Worm (Caenorhabditis elegans) whole organism, L2 larva: ENCODE data around the gene aps-2.

Experiments
- C34F6.9 ChIP-seq: fragments of 150-350 bp; optimal IDR thresholded peaks from 2 replicates; lab custom pipeline; 2014; ENCODE audit warnings: missing biosample characterization, missing genetic modification characterization
- F13H6.1 ChIP-seq: sonication (generic microtip); optimal IDR thresholded peaks from 2 replicates; lab custom pipeline; 2016; ENCODE audit warnings: missing genetic modification characterization, missing compliant biosample characterization
- Y55F3AM.14 ChIP-seq: fragments of 200-800 bp; sonication (Bioruptor generic); optimal IDR thresholded peaks from 2 replicates; lab custom pipeline; 2018; ENCODE audit warnings: mild to moderate bottlenecking, missing genetic modification characterization, missing compliant biosample characterization
- ZK546.5 ChIP-seq: sonication (generic microtip); optimal IDR thresholded peaks from 2 replicates; lab custom pipeline; 2017; ENCODE audit warnings: missing biosample characterization, missing genetic modification characterization
- alr-1 ChIP-seq: fragments of 150-350 bp; optimal IDR thresholded peaks from 2 replicates; lab custom pipeline; 2014; ENCODE audit warnings: missing biosample characterization, missing genetic modification characterization
- ama-1 ChIP-seq: fragments of 150-350 bp; optimal IDR thresholded peaks from 2 replicates; lab custom pipeline; 2018; ENCODE audit warnings: inconsistent platforms
- blmp-1 ChIP-seq: sonication (generic microtip); optimal IDR thresholded peaks from 2 replicates; lab custom pipeline; 2017; ENCODE audit warnings: missing genetic modification characterization, mild to moderate bottlenecking, missing compliant biosample characterization, antibody characterized with exemption, moderate library complexity; ENCODE audit not compliant: insufficient read depth
- ceh-16 ChIP-seq: fragments of 150-350 bp; optimal IDR thresholded peaks from 2 replicates; lab custom pipeline; 2014; ENCODE audit warnings: missing biosample characterization, missing genetic modification characterization
- ceh-82 ChIP-seq: fragments of 150-350 bp; optimal IDR thresholded peaks from 2 replicates; lab custom pipeline; 2014; ENCODE audit warnings: missing biosample characterization, missing genetic modification characterization
- crh-2 ChIP-seq: sonication (generic microtip); optimal IDR thresholded peaks from 2 replicates; lab custom pipeline; 2017; ENCODE audit warnings: missing biosample characterization, missing genetic modification characterization
- dmd-4 ChIP-seq: sonication (generic microtip); optimal IDR thresholded peaks from 2 replicates; lab custom pipeline; 2017; ENCODE audit warnings: missing biosample characterization, missing genetic modification characterization
- egl-27 ChIP-seq: sonication (generic microtip); optimal IDR thresholded peaks from 3 replicates; lab custom pipeline; 2017; ENCODE audit warnings: missing biosample characterization, missing genetic modification reagents, missing genetic modification characterization
- elt-1 ChIP-seq: fragments of 150-350 bp; optimal IDR thresholded peaks from 2 replicates; lab custom pipeline; 2014; ENCODE audit warnings: missing biosample characterization, missing genetic modification characterization
- fos-1 ChIP-seq: fragments of 150-350 bp; optimal IDR thresholded peaks from 2 replicates; lab custom pipeline; 2014; ENCODE audit warnings: missing biosample characterization, missing genetic modification characterization
- lin-11 ChIP-seq: fragments of 150-350 bp; sonication (generic microtip); optimal IDR thresholded peaks from 2 replicates; lab custom pipeline; 2014; ENCODE audit warnings: missing biosample characterization, missing genetic modification characterization, inconsistent platforms, mixed read lengths
- lin-13 ChIP-seq: fragments of 150-350 bp; optimal IDR thresholded peaks from 2 replicates; lab custom pipeline; 2014; ENCODE audit warnings: missing biosample characterization, missing genetic modification reagents, missing genetic modification characterization
- lin-39 ChIP-seq: fragments of 150-350 bp; optimal IDR thresholded peaks from 2 replicates; lab custom pipeline; 2014; ENCODE audit warnings: missing biosample characterization, missing genetic modification reagents, missing genetic modification characterization
- lsy-2 ChIP-seq, 2 experiments: fragments of 150-350 bp in 1 of 2; sonication (generic microtip) in 1 of 2; optimal IDR thresholded peaks; 2 replicates each; lab custom pipeline; 2014 to 2017; ENCODE audit warnings: missing biosample characterization in 2 of 2, missing genetic modification characterization in 2 of 2
- mab-5 ChIP-seq: fragments of 150-350 bp; optimal IDR thresholded peaks from 2 replicates; lab custom pipeline; 2014; ENCODE audit warnings: missing biosample characterization, missing genetic modification characterization
- mdl-1 ChIP-seq, 2 experiments: fragments of 150-350 bp in 1 of 2; sonication (generic microtip) in 1 of 2; optimal IDR thresholded peaks; 2 replicates each; lab custom pipeline; 2017; ENCODE audit warnings: missing biosample characterization in 2 of 2, missing genetic modification characterization in 2 of 2
- nhr-10 ChIP-seq: sonication (generic microtip); optimal IDR thresholded peaks from 2 replicates; lab custom pipeline; 2017; ENCODE audit warnings: missing biosample characterization, missing genetic modification characterization
- nhr-129 ChIP-seq: fragments of 150-350 bp; optimal IDR thresholded peaks from 2 replicates; lab custom pipeline; 2014; ENCODE audit warnings: missing biosample characterization, missing genetic modification characterization
- nhr-21 ChIP-seq: fragments of 150-350 bp; optimal IDR thresholded peaks from 2 replicates; lab custom pipeline; 2014; ENCODE audit warnings: missing biosample characterization, missing genetic modification characterization
- nhr-237 ChIP-seq: fragments of 150-350 bp; optimal IDR thresholded peaks from 2 replicates; lab custom pipeline; 2014; ENCODE audit warnings: missing biosample characterization, missing genetic modification characterization
- nhr-25 ChIP-seq: fragments of 150-350 bp; sonication (generic microtip); optimal IDR thresholded peaks from 3 replicates; lab custom pipeline; 2014; ENCODE audit warnings: missing biosample characterization, missing genetic modification characterization
- nhr-6 ChIP-seq: fragments of 150-350 bp; optimal IDR thresholded peaks from 2 replicates; lab custom pipeline; 2014; ENCODE audit warnings: missing biosample characterization, missing genetic modification characterization
- nhr-77 ChIP-seq: fragments of 150-350 bp; optimal IDR thresholded peaks from 2 replicates; lab custom pipeline; 2014; ENCODE audit warnings: missing biosample characterization, missing genetic modification characterization
- sem-4 ChIP-seq: fragments of 150-350 bp; optimal IDR thresholded peaks from 2 replicates; lab custom pipeline; 2014; ENCODE audit warnings: missing biosample characterization, missing genetic modification reagents, missing genetic modification characterization
- skn-1 ChIP-seq: sonication (generic microtip); optimal IDR thresholded peaks from 2 replicates; lab custom pipeline; 2017; ENCODE audit warnings: missing biosample characterization, missing genetic modification characterization
- sma-3 ChIP-seq: sonication (generic microtip); optimal IDR thresholded peaks from 2 replicates; lab custom pipeline; 2016; ENCODE audit warnings: missing genetic modification reagents, missing genetic modification characterization, missing compliant biosample characterization
- sma-9 ChIP-seq, 2 experiments: fragments of 150-350 bp in 1 of 2; sonication (generic microtip) in 1 of 2; optimal IDR thresholded peaks; 2 replicates each; lab custom pipeline; 2014 to 2016; ENCODE audit warnings: missing genetic modification characterization in 2 of 2, mild to moderate bottlenecking in 1 of 2, missing biosample characterization in 1 of 2, missing compliant biosample characterization in 1 of 2, missing genetic modification reagents in 1 of 2, moderate library complexity in 1 of 2
- snpc-4 ChIP-seq: fragments of 150-350 bp; optimal IDR thresholded peaks from 2 replicates; lab custom pipeline; 2014; ENCODE audit warnings: missing biosample characterization, missing genetic modification characterization
- unc-39 ChIP-seq: fragments of 150-350 bp; optimal IDR thresholded peaks from 2 replicates; lab custom pipeline; 2014; ENCODE audit warnings: missing biosample characterization, missing genetic modification characterization
- unc-55 ChIP-seq: fragments of 150-350 bp; sonication (generic microtip); optimal IDR thresholded peaks from 3 replicates; lab custom pipeline; 2014; ENCODE audit warnings: missing biosample characterization, missing genetic modification reagents, missing genetic modification characterization
- ztf-4 ChIP-seq: fragments of 150-350 bp; optimal IDR thresholded peaks from 2 replicates; lab custom pipeline; 2014; ENCODE audit warnings: missing biosample characterization, missing genetic modification characterization

Gene aps-2

DNA sequence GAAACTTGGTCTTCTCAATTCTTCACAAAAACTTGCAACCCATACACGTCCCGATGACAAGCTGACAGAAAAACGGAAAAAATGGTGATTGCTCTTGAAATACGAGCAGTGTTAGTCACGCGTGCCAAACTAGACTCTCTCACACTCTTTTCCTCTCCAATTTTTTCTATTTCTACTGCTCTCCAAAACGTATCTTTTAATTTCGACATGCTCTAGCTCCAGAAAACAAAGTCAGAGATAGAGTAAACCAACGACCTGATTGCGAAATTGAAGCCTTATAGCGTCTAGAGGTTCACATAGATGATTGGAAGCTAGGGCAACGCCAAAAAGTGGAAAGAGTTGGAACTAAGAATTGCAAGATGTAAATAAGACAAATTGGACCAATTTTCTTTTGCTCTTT is 32.3 kb downstream of the aps-2 start:
- peak; percentile 65 for TF ChIP-seq nhr-129 (tag; lab: Kevin White, UChicago)
- TF ChIP-seq nhr-25 (tag; lab: Kevin White, UChicago), result no peak
- peak; percentile 47 for TF ChIP-seq C34F6.9 (tag; lab: Kevin White, UChicago)

DNA sequence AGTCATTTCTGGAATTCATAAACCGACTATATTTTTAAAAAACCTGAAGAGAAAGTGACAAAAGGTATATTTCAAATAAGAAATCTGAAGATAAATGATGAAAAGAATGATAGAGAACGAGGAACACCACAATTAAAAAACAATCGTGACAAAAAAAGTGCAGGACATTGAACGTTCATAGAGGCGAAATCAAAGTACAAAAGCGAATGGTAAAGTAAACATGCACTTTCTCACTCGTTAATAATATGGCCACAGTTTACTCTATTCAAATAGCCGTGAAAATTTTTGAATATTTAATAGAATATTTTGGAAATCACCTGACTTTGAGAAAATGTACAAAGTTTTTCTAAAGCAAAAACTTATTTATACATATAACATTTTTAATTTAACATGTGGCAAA is 34.1 kb downstream of the aps-2 start, which contains the start of gene F46H6.5:
F46H6.5 (minus strand) TSS at position 10 of the 400 bp plus-strand sequence.
- TF ChIP-seq lin-11 (tag; lab: Kevin White, UChicago), result no peak
- TF ChIP-seq nhr-6 (tag; lab: Kevin White, UChicago), result no peak
- no peak for TF ChIP-seq elt-1 (tag; lab: Kevin White, UChicago)
- no peak for TF ChIP-seq nhr-237
- TF ChIP-seq ceh-16, result no peak
- TF ChIP-seq crh-2 (tag; lab: Kevin White, UChicago), result no peak
- no peak for TF ChIP-seq F13H6.1 (tag; lab: Kevin White, UChicago)
- TF ChIP-seq alr-1, result no peak
- TF ChIP-seq mdl-1 (tag; optimal IDR thresholded peaks at IDR 0.05; lab: Kevin White, UChicago), result no peak
- TF ChIP-seq, all 48 proteins: peak for 0

DNA sequence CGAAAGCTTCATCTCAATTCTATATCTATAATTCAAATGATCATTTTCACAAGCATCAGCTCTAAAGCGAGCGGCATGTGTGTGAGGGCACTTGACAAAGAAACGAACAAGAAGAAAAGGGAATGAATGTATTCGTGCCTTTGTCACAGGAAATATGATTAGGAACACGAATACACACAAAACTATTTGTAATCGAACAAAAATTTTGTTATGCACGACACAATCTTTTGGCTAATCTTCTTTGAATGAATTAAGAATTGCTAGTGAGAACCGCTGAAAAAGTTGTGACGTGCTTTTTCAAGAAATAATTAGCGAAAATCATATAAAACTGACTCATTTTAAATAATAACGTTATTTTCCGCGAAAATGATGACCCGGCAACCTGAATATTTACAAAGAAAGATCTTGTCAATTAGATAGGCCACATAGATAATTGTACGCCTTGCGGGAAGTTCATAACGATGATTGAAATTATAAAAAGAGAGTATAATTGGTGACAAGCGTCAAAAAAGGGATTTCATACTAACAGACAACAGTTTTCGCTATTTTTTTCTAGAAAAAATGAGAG is 35.5 kb downstream of the aps-2 start:
- TF ChIP-seq ceh-16, result no peak
- TF ChIP-seq nhr-6 (tag; lab: Kevin White, UChicago), result no peak
- TF ChIP-seq unc-39 (tag; lab: Kevin White, UChicago), result no peak
- TF ChIP-seq ZK546.5 (tag; lab: Kevin White, UChicago), result no peak
- no peak for TF ChIP-seq dmd-4 (tag; lab: Kevin White, UChicago)

- TF ChIP-seq mab-5 (tag; lab: Kevin White, UChicago) (no peak), ztf-4 (tag; lab: Kevin White, UChicago) (no peak), crh-2 (tag; lab: Kevin White, UChicago) (no peak), snpc-4 (tag; lab: Kevin White, UChicago) (no peak), nhr-77 (tag; lab: Kevin White, UChicago) (no peak), unc-55 (GFP tag; lab: Kevin White, UChicago) (no peak), lin-39 (tag; lab: Kevin White, UChicago) (no peak), mdl-1 (tag; optimal IDR thresholded peaks at IDR 0.05; lab: Kevin White, UChicago) (no peak), Y55F3AM.14 (no peak), blmp-1 (tag; lab: Kevin White, UChicago) (no peak)
Observed at ce11 chrX:4495814-4496567, 37.9 kb downstream of the aps-2 start.

DNA sequence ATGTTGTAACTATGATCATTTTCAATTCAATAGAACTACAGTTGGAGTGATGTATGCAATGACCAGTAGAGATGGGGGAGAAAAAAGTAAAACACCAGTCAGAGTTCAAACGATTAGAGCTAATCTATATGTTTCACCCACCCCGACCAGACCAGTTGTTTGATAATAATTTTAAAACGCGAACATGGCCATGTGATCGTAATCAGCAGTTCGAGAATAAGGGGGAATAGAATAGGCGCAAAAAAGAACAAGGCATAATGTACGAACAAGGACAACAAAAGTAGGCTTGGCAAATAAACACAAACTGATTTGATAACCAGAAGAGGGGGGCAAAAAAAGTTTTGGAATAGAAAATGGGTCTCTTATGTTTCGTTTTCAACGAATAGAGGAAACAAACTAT is 40.0 kb downstream of the aps-2 start:
- TF ChIP-seq nhr-25 (tag; lab: Kevin White, UChicago), result peak; percentile 18
- peak; percentile 10 for TF ChIP-seq sma-9 (GFP tag; optimal IDR thresholded peaks at IDR 0.05; lab: Kevin White, UChicago)
- no peak for TF ChIP-seq sma-9 (tag; optimal IDR thresholded peaks at IDR 0.05; lab: Kevin White, UChicago)
- TF ChIP-seq crh-2 (tag; lab: Kevin White, UChicago), result peak; percentile 41
- TF ChIP-seq fos-1 (tag; lab: Kevin White, UChicago), result peak; percentile 68
- no peak for TF ChIP-seq nhr-10 (tag; lab: Kevin White, UChicago)
- peak; percentile 27 for TF ChIP-seq F13H6.1 (tag; lab: Kevin White, UChicago)

ce11 chrX:4498478-4498877 is 40.4 kb downstream of the aps-2 start:
- TF ChIP-seq nhr-21 (tag; lab: Kevin White, UChicago) (no peak), crh-2 (tag; lab: Kevin White, UChicago) (no peak)

DNA sequence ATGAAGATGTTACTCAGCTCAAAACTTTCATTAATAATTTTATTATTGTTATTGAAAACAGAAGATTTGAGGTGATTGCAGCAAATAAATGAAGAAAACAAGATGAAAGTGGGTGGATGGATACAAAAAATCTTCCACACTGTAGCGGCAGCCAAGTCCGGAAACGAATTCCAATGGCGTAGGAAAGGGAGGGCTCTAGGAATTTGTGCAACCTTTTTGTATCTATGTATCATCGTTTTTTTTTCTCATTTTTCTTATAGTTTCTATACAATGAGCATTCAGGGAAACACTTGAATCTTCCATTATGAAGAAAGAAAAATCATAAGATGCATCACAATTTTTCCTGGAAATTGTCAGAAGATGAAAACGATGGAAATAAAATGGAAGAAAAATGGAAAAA is 42.4 kb downstream of the aps-2 start:
- TF ChIP-seq nhr-237 (no peak), nhr-25 (tag; lab: Kevin White, UChicago) (no peak), unc-39 (tag; lab: Kevin White, UChicago) (no peak), lin-13 (GFP tag; lab: Kevin White, UChicago) (no peak), ceh-82 (no peak), lin-39 (tag; lab: Kevin White, UChicago) (no peak), sem-4 (tag; lab: Kevin White, UChicago) (no peak), egl-27 (tag; lab: Kevin White, UChicago) (no peak), nhr-10 (tag; lab: Kevin White, UChicago) (no peak), lsy-2 (tag; optimal IDR thresholded peaks at IDR 0.05; lab: Kevin White, UChicago) (no peak), sma-3 (GFP tag; lab: Kevin White, UChicago) (no peak), ceh-16 (no peak), ama-1 (lab: Kevin White, UChicago) (no peak), elt-1 (tag; lab: Kevin White, UChicago) (no peak), nhr-129 (tag; lab: Kevin White, UChicago) (no peak), mdl-1 (tag; optimal IDR thresholded peaks at IDR 0.05; lab: Kevin White, UChicago) (no peak), skn-1 (tag; lab: Kevin White, UChicago) (no peak)
